Fruit fly (Drosophila melanogaster) whole organism: ENCODE data around the gene Polr3F.

Experiments
- CG8478 ChIP-seq: fragments of >200 bp; optimal IDR thresholded peaks from 2 replicates; lab custom pipeline; 2018; ENCODE audit warnings: inconsistent platforms
- EcR ChIP-seq, 2 experiments: fragments of >200 bp; optimal IDR thresholded peaks; 2 replicates each; lab custom pipeline; 2017; ENCODE audit warnings: missing biosample characterization in 2 of 2, missing genetic modification characterization in 2 of 2, missing genetic modification reagents in 2 of 2
- pan ChIP-seq: fragments of >200 bp; optimal IDR thresholded peaks from 2 replicates; lab custom pipeline; 2017
- psq ChIP-seq: fragments of >200 bp; optimal IDR thresholded peaks from 2 replicates; lab custom pipeline; 2017

DNA sequence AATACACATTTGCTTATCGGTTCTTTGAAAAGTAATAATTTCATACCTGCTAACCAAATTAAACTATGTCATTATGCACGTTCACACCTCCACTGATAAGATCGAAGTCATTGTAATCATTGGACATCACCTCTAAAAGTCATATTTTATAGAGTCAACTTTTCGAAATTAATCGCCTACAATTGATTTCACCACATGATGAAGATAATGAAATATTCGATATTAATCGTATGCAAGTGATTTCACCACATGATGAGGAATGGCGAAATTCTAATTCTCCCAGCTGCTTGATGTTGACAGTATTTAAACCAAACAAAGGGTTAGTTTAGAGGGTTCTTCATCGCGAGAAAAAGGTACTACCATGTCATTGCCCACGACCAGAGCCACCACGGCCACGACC, 8.5 kb upstream of the Polr3F start, which contains the start of gene CG18596:
- TF ChIP-seq EcR (GFP tag; optimal IDR thresholded peaks at IDR 0.05; lab: Kevin White, UChicago): no peak
- TF ChIP-seq psq (lab: Kevin White, UChicago): no peak
- no peak for TF ChIP-seq pan
- TF ChIP-seq CG8478 (lab: Kevin White, UChicago): no peak
